Fruit fly (Drosophila melanogaster): Measurements from ENCODE around the gene CG33093.

Gene CG33093

dm6 chr3R:22520481-22520880 is 11.2 kb downstream of the CG33093 start:
- TF ChIP-seq usp (GFP tag; optimal IDR thresholded peaks at IDR 0.05): no peak
- no peak for TF ChIP-seq EcR (GFP tag; optimal IDR thresholded peaks at IDR 0.05)
- TF ChIP-seq pan (optimal IDR thresholded peaks at IDR 0.05): no peak
- TF ChIP-seq CG8478 (optimal IDR thresholded peaks at IDR 0.05): no peak
- no peak for TF ChIP-seq Dll (optimal IDR thresholded peaks at IDR 0.05)
- no peak for TF ChIP-seq psq (optimal IDR thresholded peaks at IDR 0.05)

dm6 chr3R:22518760-22519159 is 13.0 kb downstream of the CG33093 start:
- no peak for TF ChIP-seq usp (GFP tag; optimal IDR thresholded peaks at IDR 0.05)
- TF ChIP-seq CG8478 (optimal IDR thresholded peaks at IDR 0.05): no peak
- TF ChIP-seq pan (optimal IDR thresholded peaks at IDR 0.05): no peak
- TF ChIP-seq psq (optimal IDR thresholded peaks at IDR 0.05): no peak
- no peak for TF ChIP-seq EcR (GFP tag; optimal IDR thresholded peaks at IDR 0.05)
- no peak for TF ChIP-seq Dll (optimal IDR thresholded peaks at IDR 0.05)

DNA sequence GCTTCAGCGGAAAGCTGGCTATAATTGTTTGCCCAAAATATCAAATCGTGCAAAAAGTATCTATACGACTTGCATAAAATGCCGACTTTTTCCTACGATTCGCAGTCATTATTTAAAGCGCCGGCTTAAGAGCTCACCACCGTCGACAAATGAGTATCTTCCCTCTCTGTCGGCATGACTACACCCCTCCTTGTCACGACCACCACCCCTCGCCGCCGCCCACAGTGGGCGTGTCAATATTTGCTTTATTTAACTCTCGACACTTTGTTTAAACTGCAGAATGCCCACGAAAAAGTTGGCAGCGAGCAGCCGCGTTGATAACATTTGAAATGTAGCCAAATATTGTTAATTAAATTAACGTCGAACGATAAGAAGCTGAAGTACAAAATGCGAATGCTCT is 13.4 kb downstream of the CG33093 start:
- no peak for TF ChIP-seq Dll (optimal IDR thresholded peaks at IDR 0.05)
- TF ChIP-seq usp (GFP tag; optimal IDR thresholded peaks at IDR 0.05): no peak
- TF ChIP-seq EcR (GFP tag; optimal IDR thresholded peaks at IDR 0.05): no peak
- TF ChIP-seq CG8478 (optimal IDR thresholded peaks at IDR 0.05): no peak
- no peak for TF ChIP-seq pan (optimal IDR thresholded peaks at IDR 0.05)
- no peak for TF ChIP-seq psq (optimal IDR thresholded peaks at IDR 0.05)

- no peak for TF ChIP-seq EcR (GFP tag; optimal IDR thresholded peaks at IDR 0.05)
- TF ChIP-seq psq (optimal IDR thresholded peaks at IDR 0.05): no peak
- no peak for TF ChIP-seq pan (optimal IDR thresholded peaks at IDR 0.05)
- no peak for TF ChIP-seq CG8478 (optimal IDR thresholded peaks at IDR 0.05)
- TF ChIP-seq usp (GFP tag; optimal IDR thresholded peaks at IDR 0.05): no peak
- no peak for TF ChIP-seq Dll (optimal IDR thresholded peaks at IDR 0.05)
These were observed 16.3 kb downstream of the CG33093 start for dm6 chr3R:22515384-22515783.

- TF ChIP-seq CG8478 (optimal IDR thresholded peaks at IDR 0.05): no peak
- TF ChIP-seq usp (GFP tag; optimal IDR thresholded peaks at IDR 0.05): no peak
- TF ChIP-seq Dll (optimal IDR thresholded peaks at IDR 0.05): no peak
- no peak for TF ChIP-seq EcR (GFP tag; optimal IDR thresholded peaks at IDR 0.05)
- TF ChIP-seq psq (optimal IDR thresholded peaks at IDR 0.05): no peak
- TF ChIP-seq pan (optimal IDR thresholded peaks at IDR 0.05): no peak
These were observed 28.1 kb downstream of the CG33093 start for dm6 chr3R:22503630-22504029.

- no peak for TF ChIP-seq psq (optimal IDR thresholded peaks at IDR 0.05)
- no peak for TF ChIP-seq EcR (GFP tag; optimal IDR thresholded peaks at IDR 0.05)
- TF ChIP-seq usp (GFP tag; optimal IDR thresholded peaks at IDR 0.05): no peak
- no peak for TF ChIP-seq pan (optimal IDR thresholded peaks at IDR 0.05)
- TF ChIP-seq CG8478 (optimal IDR thresholded peaks at IDR 0.05): no peak
- no peak for TF ChIP-seq Dll (optimal IDR thresholded peaks at IDR 0.05)
These were observed 34.7 kb downstream of the CG33093 start, which contains the start of gene Octbeta1R for dm6 chr3R:22497025-22497424. TSS of gene Octbeta1R (plus strand) at chr3R:22497215.

DNA sequence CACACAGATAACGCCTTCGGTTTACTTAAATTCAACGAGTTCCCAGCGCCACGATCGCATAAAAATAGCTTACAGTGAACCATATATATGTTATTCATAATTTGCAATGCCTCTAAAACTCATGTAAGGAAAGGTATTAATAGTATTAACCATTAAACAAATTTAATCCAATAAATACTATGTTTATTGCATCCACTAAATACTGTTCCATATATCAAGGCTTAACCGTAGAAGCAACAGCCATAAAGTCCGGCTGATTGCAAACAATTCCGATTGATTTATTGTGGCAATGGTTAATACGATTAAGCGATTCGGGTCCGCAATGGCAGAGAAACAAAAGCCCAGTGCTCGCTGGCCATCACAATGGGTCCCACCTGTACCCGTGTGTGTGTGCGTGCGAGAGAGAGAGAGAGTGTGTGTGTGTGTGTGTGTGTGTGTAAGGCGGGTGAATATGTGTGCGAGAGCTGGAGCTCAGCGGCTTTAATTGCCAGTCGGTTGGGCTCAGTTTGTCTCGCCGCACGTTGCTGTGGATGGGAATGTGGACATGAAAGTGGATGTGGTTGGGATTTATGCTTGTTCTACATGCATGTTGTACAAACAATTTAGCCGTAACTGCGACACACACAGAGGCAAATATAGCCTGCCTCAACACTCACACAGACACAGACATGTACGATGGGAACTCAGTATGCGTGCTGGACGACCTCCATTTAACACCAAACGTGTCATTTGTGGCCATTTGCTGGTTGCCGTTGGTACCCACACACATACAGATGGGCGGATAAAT is 37.0 kb downstream of the CG33093 start:
- TF ChIP-seq psq (optimal IDR thresholded peaks at IDR 0.05) (no peak), pan (optimal IDR thresholded peaks at IDR 0.05) (no peak), usp (GFP tag; optimal IDR thresholded peaks at IDR 0.05) (no peak)

DNA sequence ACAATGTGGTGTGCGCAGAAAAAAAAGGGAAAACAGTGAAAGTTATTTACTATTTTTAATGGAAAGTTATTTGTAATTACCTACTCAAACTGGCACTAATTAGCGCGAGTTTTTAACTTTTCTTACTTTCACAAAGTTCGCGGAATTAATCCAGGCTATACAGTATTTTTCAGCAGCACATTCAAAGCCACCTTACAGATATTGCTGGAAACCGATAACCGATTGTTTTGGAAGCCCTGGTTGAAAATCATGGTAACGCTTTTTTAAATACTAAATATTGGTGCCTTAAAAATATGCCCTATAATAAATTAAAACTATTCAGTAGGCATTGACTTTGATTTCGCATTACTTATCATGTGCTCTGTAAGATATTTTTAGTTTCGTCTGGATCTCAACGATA is 39.0 kb downstream of the CG33093 start, which contains the start of gene tHMG2:
Gene tHMG2, plus strand, starts transcription at position 187 of the 400 bp plus-strand sequence.
- TF ChIP-seq Dll (optimal IDR thresholded peaks at IDR 0.05) (no peak), psq (optimal IDR thresholded peaks at IDR 0.05) (no peak), EcR (GFP tag; optimal IDR thresholded peaks at IDR 0.05) (no peak), pan (optimal IDR thresholded peaks at IDR 0.05) (no peak), CG8478 (optimal IDR thresholded peaks at IDR 0.05) (no peak), usp (GFP tag; optimal IDR thresholded peaks at IDR 0.05) (no peak)

dm6 chr3R:22491088-22491879 is 40.4 kb downstream of the CG33093 start, which contains the start of the genes CCT1 and tHMG1:
TSS of gene CCT1 (minus strand) at chr3R:22491439.
TSS of gene tHMG1 (plus strand) at chr3R:22491829.
- TF ChIP-seq pan (optimal IDR thresholded peaks at IDR 0.05) (no peak), usp (GFP tag; optimal IDR thresholded peaks at IDR 0.05) (no peak), psq (optimal IDR thresholded peaks at IDR 0.05) (no peak), CG8478 (optimal IDR thresholded peaks at IDR 0.05) (no peak), Dll (optimal IDR thresholded peaks at IDR 0.05) (no peak), EcR (GFP tag; optimal IDR thresholded peaks at IDR 0.05) (no peak)

DNA sequence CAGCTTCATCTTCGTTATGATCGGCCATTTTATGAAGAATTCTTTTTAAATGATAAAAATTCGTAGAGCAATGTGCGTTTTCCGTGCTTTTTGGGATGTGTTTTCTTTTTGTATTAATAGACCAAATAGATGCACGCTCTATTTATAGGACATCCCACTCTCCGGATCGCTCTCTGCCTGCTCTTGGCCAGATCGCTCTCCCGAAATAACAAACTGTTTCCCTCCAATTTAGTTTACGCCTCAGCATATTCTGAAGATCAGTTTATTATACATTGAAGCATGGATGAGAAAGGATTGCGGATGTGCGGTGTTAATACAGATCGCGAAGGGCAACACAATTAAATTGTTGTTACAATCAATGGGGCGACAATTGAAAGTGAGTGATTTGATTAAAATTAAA is 42.9 kb downstream of the CG33093 start, which contains the start of gene CG5376:
Gene CG5376, minus strand, starts transcription at position 101 of the 400 bp plus-strand sequence.
- TF ChIP-seq pan (optimal IDR thresholded peaks at IDR 0.05) (no peak), EcR (GFP tag; optimal IDR thresholded peaks at IDR 0.05) (no peak), Dll (optimal IDR thresholded peaks at IDR 0.05) (no peak), CG8478 (optimal IDR thresholded peaks at IDR 0.05) (no peak), usp (GFP tag; optimal IDR thresholded peaks at IDR 0.05) (no peak), psq (optimal IDR thresholded peaks at IDR 0.05) (no peak)

dm6 chr3R:22487037-22487492 is 44.7 kb downstream of the CG33093 start, which contains the start of gene Pfdn5:
TSS of gene Pfdn5 (plus strand) at chr3R:22487039.
- no peak for TF ChIP-seq usp (GFP tag; optimal IDR thresholded peaks at IDR 0.05)
- no peak for TF ChIP-seq EcR (GFP tag; optimal IDR thresholded peaks at IDR 0.05)
- no peak for TF ChIP-seq psq (optimal IDR thresholded peaks at IDR 0.05)
- no peak for TF ChIP-seq CG8478 (optimal IDR thresholded peaks at IDR 0.05)

DNA sequence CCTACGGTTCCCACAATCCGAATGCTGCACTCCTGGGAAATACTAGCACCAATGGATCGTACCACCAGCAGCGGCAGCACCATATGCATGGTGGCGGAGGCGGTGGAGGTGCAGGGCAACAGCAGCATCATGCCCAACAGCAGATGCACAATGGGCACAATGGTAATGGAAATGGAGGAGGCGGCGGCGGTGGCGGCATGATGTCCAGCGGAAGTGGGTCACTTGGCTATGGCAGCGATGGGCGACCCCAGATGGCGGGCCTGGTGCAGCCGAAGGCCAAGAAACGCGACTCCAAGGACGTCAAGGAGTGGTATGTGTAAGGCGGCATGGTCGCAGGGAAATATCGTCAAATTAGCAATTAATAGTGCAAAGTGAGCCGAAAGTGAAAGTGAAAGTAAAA is 48.2 kb downstream of the CG33093 start:
- TF ChIP-seq usp (GFP tag; optimal IDR thresholded peaks at IDR 0.05) (no peak), EcR (GFP tag; optimal IDR thresholded peaks at IDR 0.05) (no peak), psq (optimal IDR thresholded peaks at IDR 0.05) (no peak), Dll (optimal IDR thresholded peaks at IDR 0.05) (no peak), pan (optimal IDR thresholded peaks at IDR 0.05) (no peak), CG8478 (optimal IDR thresholded peaks at IDR 0.05) (no peak)

All from whole organism.